Worm (Caenorhabditis elegans) whole organism, L4/young adult: ENCODE measurements around the gene T24E12.3.

Source experiments
- W03F9.2 ChIP-seq: fragments of 150-350 bp; optimal IDR thresholded peaks from 2 replicates; lab custom pipeline; 2014; ENCODE audit warnings: missing biosample characterization, missing genetic modification characterization
- dao-5 ChIP-seq: sonication (generic microtip); optimal IDR thresholded peaks from 2 replicates; lab custom pipeline; 2016; ENCODE audit warnings: missing genotype, missing genetic modification characterization, moderate library complexity, missing compliant biosample characterization
- him-1 ChIP-seq: sonication (generic microtip); optimal IDR thresholded peaks from 2 replicates; lab custom pipeline; 2016; ENCODE audit warnings: missing genotype, missing genetic modification reagents, missing genetic modification characterization, missing compliant biosample characterization

T24E12.3 gene

ce11 chrII:3775719-3776118, at the start of gene T24E12.3:
Gene T24E12.3 (plus strand): TSS chrII:3776019.
- TF ChIP-seq dao-5 (tag; lab: Kevin White, UChicago), result no peak
- TF ChIP-seq him-1 (tag; lab: Kevin White, UChicago), result no peak
- no peak for TF ChIP-seq W03F9.2 (tag; lab: Kevin White, UChicago)

- TF ChIP-seq dao-5 (tag; lab: Kevin White, UChicago), result no peak
- no peak for TF ChIP-seq him-1 (tag; lab: Kevin White, UChicago)
- no peak for TF ChIP-seq W03F9.2 (tag; lab: Kevin White, UChicago)
These were observed 47.8 kb upstream of the T24E12.3 start, which contains the start of gene C46E10.8 for ce11 chrII:3727996-3728395. Gene C46E10.8 (minus strand): TSS chrII:3728096.

ce11 chrII:3731723-3732122, 44.1 kb upstream of the T24E12.3 start, which contains the start of the genes sdz-12 and bath-31:
Gene sdz-12 (minus strand): TSS chrII:3731823.
Gene bath-31 (plus strand): TSS chrII:3731973.
- TF ChIP-seq W03F9.2 (tag; lab: Kevin White, UChicago), result no peak
- no peak for TF ChIP-seq dao-5 (tag; lab: Kevin White, UChicago)
- no peak for TF ChIP-seq him-1 (tag; lab: Kevin White, UChicago)

ce11 chrII:3736893-3737375, 38.9 kb upstream of the T24E12.3 start, which contains the start of gene F12E12.6:
Gene F12E12.6 (minus strand): TSS chrII:3736943.
- TF ChIP-seq dao-5 (tag; lab: Kevin White, UChicago) (no peak), W03F9.2 (tag; lab: Kevin White, UChicago) (no peak), him-1 (tag; lab: Kevin White, UChicago) (no peak)

ce11 chrII:3739647-3740046, 36.2 kb upstream of the T24E12.3 start, which contains the start of gene F12E12.2:
Gene F12E12.2 (plus strand): TSS chrII:3739947.
- no peak for TF ChIP-seq dao-5 (tag; lab: Kevin White, UChicago)
- TF ChIP-seq him-1 (tag; lab: Kevin White, UChicago), result no peak
- TF ChIP-seq W03F9.2 (tag; lab: Kevin White, UChicago), result no peak

ce11 chrII:3741584-3741983, 34.2 kb upstream of the T24E12.3 start, which contains the start of gene F12E12.1:
Gene F12E12.1 (plus strand): TSS chrII:3741884.
- TF ChIP-seq W03F9.2 (tag; lab: Kevin White, UChicago) (no peak), dao-5 (tag; lab: Kevin White, UChicago) (no peak), him-1 (tag; lab: Kevin White, UChicago) (no peak)

ce11 chrII:3743684-3744200, 32.1 kb upstream of the T24E12.3 start, which contains the start of gene nta-1:
Gene nta-1 (minus strand): TSS chrII:3743814.
- TF ChIP-seq W03F9.2 (tag; lab: Kevin White, UChicago) (no peak), him-1 (tag; lab: Kevin White, UChicago) (no peak), dao-5 (tag; lab: Kevin White, UChicago) (no peak)

ce11 chrII:3747405-3747804, 28.4 kb upstream of the T24E12.3 start, which contains the start of gene fbxb-92:
Gene fbxb-92 (minus strand): TSS chrII:3747505.
- TF ChIP-seq dao-5 (tag; lab: Kevin White, UChicago), result no peak
- TF ChIP-seq him-1 (tag; lab: Kevin White, UChicago), result no peak
- TF ChIP-seq W03F9.2 (tag; lab: Kevin White, UChicago), result no peak

ce11 chrII:3748719-3749118, 27.1 kb upstream of the T24E12.3 start, which contains the start of gene fbxb-90:
Gene fbxb-90 (minus strand): TSS chrII:3748819.
- TF ChIP-seq W03F9.2 (tag; lab: Kevin White, UChicago), result no peak
- no peak for TF ChIP-seq him-1 (tag; lab: Kevin White, UChicago)
- TF ChIP-seq dao-5 (tag; lab: Kevin White, UChicago), result no peak

ce11 chrII:3750685-3751084, 25.1 kb upstream of the T24E12.3 start, which contains the start of gene fbxb-91:
Gene fbxb-91 (minus strand): TSS chrII:3750785.
- TF ChIP-seq him-1 (tag; lab: Kevin White, UChicago) (no peak), dao-5 (tag; lab: Kevin White, UChicago) (no peak), W03F9.2 (tag; lab: Kevin White, UChicago) (no peak)

- TF ChIP-seq dao-5 (tag; lab: Kevin White, UChicago) (no peak), him-1 (tag; lab: Kevin White, UChicago) (no peak), W03F9.2 (tag; lab: Kevin White, UChicago) (no peak)
These were observed 23.6 kb upstream of the T24E12.3 start, which contains the start of gene sdz-11 for ce11 chrII:3752184-3752583. Gene sdz-11 (minus strand): TSS chrII:3752284.

- TF ChIP-seq him-1 (tag; lab: Kevin White, UChicago) (no peak), W03F9.2 (tag; lab: Kevin White, UChicago) (no peak), dao-5 (tag; lab: Kevin White, UChicago) (no peak)
These were observed 22.2 kb upstream of the T24E12.3 start, which contains the start of gene rcd-1 for ce11 chrII:3753598-3753997. Gene rcd-1 (plus strand): TSS chrII:3753898.

- TF ChIP-seq dao-5 (tag; lab: Kevin White, UChicago) (no peak), W03F9.2 (tag; lab: Kevin White, UChicago) (no peak), him-1 (tag; lab: Kevin White, UChicago) (no peak)
These were observed 18.3 kb upstream of the T24E12.3 start, which contains the start of gene srx-111 for ce11 chrII:3757499-3757898. Gene srx-111 (plus strand): TSS chrII:3757799.
